Worm (Caenorhabditis elegans) whole organism, L1 larva: ENCODE measurements around the gene F23H12.10.

Experiments
- C04F5.9 ChIP-seq: sonication (generic microtip); optimal IDR thresholded peaks from 2 replicates; lab custom pipeline; 2016; ENCODE audit warnings: missing genetic modification characterization, missing compliant biosample characterization
- aha-1 ChIP-seq: fragments of 150-350 bp; optimal IDR thresholded peaks from 2 replicates; lab custom pipeline; 2014; ENCODE audit warnings: missing biosample characterization, missing genetic modification characterization
- alr-1 ChIP-seq: fragments of 200-800 bp; sonication (Bioruptor generic); optimal IDR thresholded peaks from 2 replicates; lab custom pipeline; 2018; ENCODE audit warnings: borderline replicate concordance, mild to moderate bottlenecking, missing genetic modification characterization, missing compliant biosample characterization
- aly-2 ChIP-seq: fragments of 150-350 bp; optimal IDR thresholded peaks from 2 replicates; lab custom pipeline; 2014; ENCODE audit warnings: missing biosample characterization, missing genetic modification characterization
- ama-1 ChIP-seq: fragments of 150-350 bp; optimal IDR thresholded peaks from 2 replicates; lab custom pipeline; 2014
- blmp-1 ChIP-seq: fragments of 150-350 bp; optimal IDR thresholded peaks from 2 replicates; lab custom pipeline; 2014; ENCODE audit warnings: missing biosample characterization, missing genetic modification characterization
- ceh-63 ChIP-seq: fragments of 200-800 bp; sonication (Bioruptor generic); optimal IDR thresholded peaks from 2 replicates; lab custom pipeline; 2018; ENCODE audit warnings: mild to moderate bottlenecking, missing genetic modification characterization, missing compliant biosample characterization
- ceh-8 ChIP-seq: fragments of 200-800 bp; sonication (Bioruptor generic); optimal IDR thresholded peaks from 2 replicates; lab custom pipeline; 2018; ENCODE audit warnings: mild to moderate bottlenecking, missing genetic modification characterization, moderate library complexity, missing compliant biosample characterization
- ceh-88 ChIP-seq: fragments of 200-800 bp; sonication (Bioruptor generic); IDR thresholded peaks from 2 replicates; pipeline ENCODE4 v1.3.6; 2022; ENCODE audit warnings: missing genetic modification characterization, missing compliant biosample characterization
- ceh-90 ChIP-seq: sonication (generic microtip); optimal IDR thresholded peaks from 2 replicates; lab custom pipeline; 2016; ENCODE audit warnings: missing genetic modification characterization, missing compliant biosample characterization
- ces-1 ChIP-seq: fragments of 150-350 bp; optimal IDR thresholded peaks from 2 replicates; lab custom pipeline; 2014; ENCODE audit warnings: missing biosample characterization, missing genetic modification reagents, missing genetic modification characterization
- dsc-1 ChIP-seq: sonication (generic microtip); optimal IDR thresholded peaks from 2 replicates; lab custom pipeline; 2016; ENCODE audit warnings: mild to moderate bottlenecking, missing genetic modification characterization, missing compliant biosample characterization
- egl-27 ChIP-seq, 2 experiments: fragments of 150-350 bp in 1 of 2; sonication (generic microtip); optimal IDR thresholded peaks; 3 replicates each; lab custom pipeline; 2017 to 2018; ENCODE audit warnings: missing biosample characterization in 2 of 2, missing genetic modification characterization in 2 of 2, missing genetic modification reagents in 2 of 2
- elt-2 ChIP-seq: sonication (generic microtip); optimal IDR thresholded peaks from 2 replicates; lab custom pipeline; 2016; ENCODE audit warnings: missing genetic modification characterization, mild to moderate bottlenecking, inconsistent platforms, missing compliant biosample characterization, missing genetic modification reagents
- ets-5 ChIP-seq: fragments of 200-800 bp; sonication (Bioruptor generic); IDR thresholded peaks from 2 replicates; pipeline ENCODE4 v1.3.6; 2022; ENCODE audit warnings: missing genetic modification characterization, missing compliant biosample characterization
- fkh-8 ChIP-seq: sonication (generic microtip); optimal IDR thresholded peaks from 2 replicates; lab custom pipeline; 2016; ENCODE audit warnings: mild to moderate bottlenecking, missing genetic modification characterization, missing compliant biosample characterization
- fos-1 ChIP-seq: fragments of 150-350 bp; optimal IDR thresholded peaks from 2 replicates; lab custom pipeline; 2014; ENCODE audit warnings: missing biosample characterization, missing genetic modification characterization
- grh-1 ChIP-seq: fragments of 200-800 bp; sonication (Bioruptor generic); IDR thresholded peaks from 2 replicates; pipeline ENCODE4 v1.3.6; 2022; ENCODE audit warnings: missing genetic modification reagents, missing genetic modification characterization, missing compliant biosample characterization
- hlh-4 ChIP-seq: sonication (generic microtip); optimal IDR thresholded peaks from 2 replicates; lab custom pipeline; 2016; ENCODE audit warnings: mild to moderate bottlenecking, missing genetic modification characterization, missing compliant biosample characterization
- hpl-2 ChIP-seq: fragments of 150-350 bp; optimal IDR thresholded peaks from 2 replicates; lab custom pipeline; 2014; ENCODE audit warnings: missing biosample characterization, missing genetic modification reagents, missing genetic modification characterization
- irx-1 ChIP-seq: sonication (generic microtip); optimal IDR thresholded peaks from 2 replicates; lab custom pipeline; 2016; ENCODE audit warnings: missing genetic modification characterization, missing compliant biosample characterization
- jun-1 ChIP-seq: fragments of 150-350 bp; optimal IDR thresholded peaks from 2 replicates; lab custom pipeline; 2014; ENCODE audit warnings: missing biosample characterization, missing genetic modification reagents, missing genetic modification characterization
- lin-15B ChIP-seq: fragments of 150-350 bp; sonication (generic microtip); optimal IDR thresholded peaks from 3 replicates; lab custom pipeline; 2014; ENCODE audit warnings: missing biosample characterization, missing genetic modification characterization
- lin-35 ChIP-seq, 2 experiments: fragments of 150-350 bp; optimal IDR thresholded peaks; 2 replicates each; lab custom pipeline; 2014; ENCODE audit warnings: missing biosample characterization in 2 of 2, missing genetic modification characterization in 2 of 2, missing genetic modification reagents in 2 of 2
- lin-39 ChIP-seq: fragments of 150-350 bp; optimal IDR thresholded peaks from 2 replicates; lab custom pipeline; 2014; ENCODE audit warnings: missing biosample characterization, missing genetic modification reagents, missing genetic modification characterization
- lir-3 ChIP-seq: sonication (generic microtip); optimal IDR thresholded peaks from 2 replicates; lab custom pipeline; 2016; ENCODE audit warnings: mild to moderate bottlenecking, missing genetic modification characterization, moderate library complexity, missing compliant biosample characterization; ENCODE audit not compliant: poor library complexity
- mab-9 ChIP-seq: fragments of 200-800 bp; sonication (Bioruptor generic); IDR thresholded peaks from 2 replicates; pipeline ENCODE4 v1.3.6; 2022; ENCODE audit warnings: missing genetic modification reagents, missing genetic modification characterization, missing compliant biosample characterization
- nhr-12 ChIP-seq: sonication (generic microtip); optimal IDR thresholded peaks from 2 replicates; lab custom pipeline; 2017; ENCODE audit warnings: missing biosample characterization, missing genetic modification characterization
- nhr-237 ChIP-seq: fragments of 150-350 bp; optimal IDR thresholded peaks from 2 replicates; lab custom pipeline; 2014; ENCODE audit warnings: missing biosample characterization, missing genetic modification characterization
- nhr-77 ChIP-seq: fragments of 150-350 bp; optimal IDR thresholded peaks from 2 replicates; lab custom pipeline; 2014; ENCODE audit warnings: missing biosample characterization, missing genetic modification characterization
- nhr-84 ChIP-seq: sonication (generic microtip); optimal IDR thresholded peaks from 2 replicates; lab custom pipeline; 2017; ENCODE audit warnings: missing biosample characterization, missing genetic modification characterization
- pax-3 ChIP-seq: fragments of 200-800 bp; sonication (Bioruptor generic); optimal IDR thresholded peaks from 2 replicates; lab custom pipeline; 2018; ENCODE audit warnings: mild to moderate bottlenecking, missing genetic modification characterization, moderate library complexity, missing compliant biosample characterization
- pqm-1 ChIP-seq: sonication (generic microtip); optimal IDR thresholded peaks from 3 replicates; lab custom pipeline; 2017; ENCODE audit warnings: missing biosample characterization, missing genetic modification characterization
- rnt-1 ChIP-seq: sonication (generic microtip); optimal IDR thresholded peaks from 2 replicates; lab custom pipeline; 2016; ENCODE audit warnings: mild to moderate bottlenecking, missing genetic modification characterization, moderate library complexity, missing compliant biosample characterization
- skn-1 ChIP-seq: fragments of 150-350 bp; optimal IDR thresholded peaks from 2 replicates; lab custom pipeline; 2014; ENCODE audit warnings: missing biosample characterization, missing genetic modification characterization
- sox-4 ChIP-seq: sonication (generic microtip); optimal IDR thresholded peaks from 2 replicates; lab custom pipeline; 2016; ENCODE audit warnings: missing genetic modification characterization, missing compliant biosample characterization
- sptf-1 ChIP-seq: fragments of 150-350 bp; optimal IDR thresholded peaks from 2 replicates; lab custom pipeline; 2014; ENCODE audit warnings: missing biosample characterization, missing genetic modification characterization
- swsn-7 ChIP-seq: sonication (generic microtip); optimal IDR thresholded peaks from 2 replicates; lab custom pipeline; 2016; ENCODE audit warnings: missing genetic modification characterization, missing compliant biosample characterization
- tlp-1 ChIP-seq: fragments of 150-350 bp; optimal IDR thresholded peaks from 2 replicates; lab custom pipeline; 2014; ENCODE audit warnings: missing biosample characterization, missing genetic modification characterization
- unc-130 ChIP-seq: fragments of 150-350 bp; optimal IDR thresholded peaks from 2 replicates; lab custom pipeline; 2017; ENCODE audit warnings: missing biosample characterization, missing genetic modification characterization, inconsistent platforms
- unc-30 ChIP-seq: sonication (generic microtip); optimal IDR thresholded peaks from 2 replicates; lab custom pipeline; 2017; ENCODE audit warnings: missing biosample characterization, missing genetic modification characterization
- unc-62 ChIP-seq: fragments of 150-350 bp; optimal IDR thresholded peaks from 2 replicates; lab custom pipeline; 2014; ENCODE audit warnings: missing biosample characterization, missing genetic modification reagents, missing genetic modification characterization
- unc-98 ChIP-seq: fragments of 200-800 bp; sonication (Bioruptor generic); IDR thresholded peaks from 2 replicates; pipeline ENCODE4 v1.3.6; 2022; ENCODE audit warnings: missing genetic modification characterization, missing compliant biosample characterization
- zag-1 ChIP-seq: fragments of 150-350 bp; optimal IDR thresholded peaks from 2 replicates; lab custom pipeline; 2014; ENCODE audit warnings: missing biosample characterization, missing genetic modification characterization
- ztf-11 ChIP-seq, 2 experiments: sonication (generic microtip); optimal IDR thresholded peaks; 2 replicates each; lab custom pipeline; 2016 to 2017; ENCODE audit warnings: missing genetic modification characterization in 2 of 2, missing biosample characterization in 1 of 2, missing compliant biosample characterization in 1 of 2

F23H12.10 gene

DNA sequence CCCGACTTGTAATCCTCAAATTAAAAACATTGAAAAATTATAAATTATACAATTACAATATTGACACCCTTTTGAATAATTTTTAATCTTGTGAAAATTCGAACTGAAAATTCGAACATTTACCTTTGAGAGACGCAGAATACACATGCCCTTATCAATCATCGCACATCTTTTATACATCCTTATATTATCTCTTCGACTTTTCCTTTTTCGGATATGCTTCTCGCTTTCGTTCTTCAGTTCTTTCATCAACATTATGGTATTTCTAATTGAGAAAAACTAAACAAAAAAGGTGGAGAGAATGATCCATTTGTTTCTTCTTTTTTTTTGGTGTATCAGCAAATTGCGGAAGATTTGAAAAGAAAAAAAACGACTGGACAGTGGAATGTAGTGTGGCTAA, 24.7 kb downstream of the F23H12.10 start:
- TF ChIP-seq ceh-8 (GFP tag; lab: Kevin White, UChicago) (no peak), blmp-1 (tag; lab: Kevin White, UChicago) (peak; percentile 96), aha-1 (no peak), irx-1 (tag; lab: Kevin White, UChicago) (no peak), mab-9 (GFP tag; lab: Robert Waterston, UW) (no peak)

DNA sequence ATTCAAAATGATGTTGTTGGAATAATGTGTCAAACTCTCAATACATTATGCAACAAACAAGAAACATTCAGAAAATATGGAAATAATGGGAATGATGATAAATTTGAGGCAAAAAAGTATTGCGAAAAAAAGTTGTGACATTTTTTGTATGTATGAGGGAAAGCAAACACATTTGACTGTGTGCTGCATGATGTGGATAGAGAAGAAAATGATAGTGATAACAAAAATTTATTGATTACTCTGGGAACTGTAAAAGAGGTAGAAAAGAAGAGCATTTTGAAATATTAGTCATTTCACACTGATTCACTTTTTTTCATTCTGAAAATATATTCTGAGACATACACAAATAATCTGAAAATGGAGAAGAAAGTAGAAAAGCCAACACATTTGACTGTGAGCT, 26.2 kb downstream of the F23H12.10 start:
- TF ChIP-seq lin-35 (GFP tag; optimal IDR thresholded peaks at IDR 0.05; lab: Kevin White, UChicago) = peak in 1 of 2 experiments; percentile 6
- TF ChIP-seq elt-2 (tag; lab: Kevin White, UChicago) = peak; percentile 26
- no peak for TF ChIP-seq nhr-77 (tag; lab: Kevin White, UChicago)
- TF ChIP-seq unc-130 (tag; lab: Kevin White, UChicago) = no peak
- TF ChIP-seq ceh-88 (GFP tag; lab: Robert Waterston, UW) = no peak
- TF ChIP-seq jun-1 (tag; lab: Kevin White, UChicago) = no peak
- TF ChIP-seq skn-1 (tag; lab: Kevin White, UChicago) = no peak

DNA sequence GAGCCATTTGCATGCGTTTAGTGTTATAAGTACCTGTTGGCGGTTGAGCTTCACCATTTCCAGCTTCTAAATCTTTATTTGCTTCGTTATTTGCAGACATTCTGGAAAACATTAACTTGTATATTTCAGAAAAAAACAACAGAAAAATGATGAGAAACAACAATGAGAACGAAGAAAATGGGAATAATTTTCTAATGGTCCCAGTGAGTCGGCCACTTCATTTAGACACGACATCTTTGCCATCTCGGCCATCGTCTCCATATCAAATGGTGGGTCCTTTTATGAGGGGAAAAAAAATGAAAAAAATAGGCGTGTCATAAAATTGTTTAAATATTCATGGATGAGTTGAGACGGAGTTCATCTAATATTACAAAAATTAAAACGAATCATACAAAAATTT, 28.3 kb downstream of the F23H12.10 start, which contains the start of gene snb-2:
snb-2 (minus strand) TSS at position 101 of the 400 bp plus-strand sequence.
- TF ChIP-seq pqm-1 (no peak), grh-1 (GFP tag; lab: Robert Waterston, UW) (no peak), egl-27 (tag; optimal IDR thresholded peaks at IDR 0.05; lab: Kevin White, UChicago) (no peak), ztf-11 (tag; optimal IDR thresholded peaks at IDR 0.05; lab: Kevin White, UChicago) (no peak), sptf-1 (tag; lab: Kevin White, UChicago) (no peak), rnt-1 (tag; lab: Kevin White, UChicago) (no peak), unc-98 (no peak), swsn-7 (no peak), nhr-84 (tag; lab: Kevin White, UChicago) (no peak), hlh-4 (no peak), fkh-8 (tag; lab: Kevin White, UChicago) (no peak), zag-1 (tag; lab: Kevin White, UChicago) (no peak), pax-3 (tag; lab: Kevin White, UChicago) (no peak), ceh-8 (GFP tag; lab: Kevin White, UChicago) (no peak)
- TF ChIP-seq, all 84 proteins: peak for 0

DNA sequence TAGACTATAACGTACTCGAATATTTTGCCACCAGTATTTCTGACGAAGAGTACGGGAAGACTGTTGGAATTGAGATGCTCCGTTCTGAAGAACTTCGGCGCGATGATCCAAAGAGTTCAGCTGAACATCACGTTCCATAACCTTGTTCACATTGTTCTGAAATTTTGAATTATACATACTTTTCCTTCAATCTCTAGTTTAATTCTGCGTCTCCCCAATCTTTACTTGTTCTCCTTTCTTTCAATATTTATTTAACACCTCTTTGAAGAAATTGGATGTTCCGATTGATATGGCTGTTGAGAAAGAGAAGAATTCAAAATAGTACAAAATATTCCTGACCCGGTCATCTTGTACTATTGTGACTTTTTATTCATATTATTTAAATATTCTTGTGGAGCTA, 29.2 kb downstream of the F23H12.10 start, which contains the start of gene F23H12.3:
F23H12.3 (plus strand) TSS at position 301 of the 400 bp plus-strand sequence.
- TF ChIP-seq nhr-12 (tag; lab: Kevin White, UChicago) = no peak
- no peak for TF ChIP-seq egl-27 (tag; optimal IDR thresholded peaks at IDR 0.05; lab: Kevin White, UChicago)
- no peak for TF ChIP-seq hpl-2
- no peak for TF ChIP-seq ceh-8 (GFP tag; lab: Kevin White, UChicago)
- no peak for TF ChIP-seq elt-2 (tag; lab: Kevin White, UChicago)
- no peak for TF ChIP-seq dsc-1 (tag; lab: Kevin White, UChicago)
- no peak for TF ChIP-seq ama-1
- TF ChIP-seq ceh-63 (GFP tag; lab: Kevin White, UChicago) = no peak
- no peak for TF ChIP-seq unc-98
- TF ChIP-seq ces-1 (GFP tag; lab: Kevin White, UChicago) = no peak
- TF ChIP-seq lir-3 (tag; lab: Kevin White, UChicago) = no peak
- TF ChIP-seq, all 84 proteins: peak for 0

DNA sequence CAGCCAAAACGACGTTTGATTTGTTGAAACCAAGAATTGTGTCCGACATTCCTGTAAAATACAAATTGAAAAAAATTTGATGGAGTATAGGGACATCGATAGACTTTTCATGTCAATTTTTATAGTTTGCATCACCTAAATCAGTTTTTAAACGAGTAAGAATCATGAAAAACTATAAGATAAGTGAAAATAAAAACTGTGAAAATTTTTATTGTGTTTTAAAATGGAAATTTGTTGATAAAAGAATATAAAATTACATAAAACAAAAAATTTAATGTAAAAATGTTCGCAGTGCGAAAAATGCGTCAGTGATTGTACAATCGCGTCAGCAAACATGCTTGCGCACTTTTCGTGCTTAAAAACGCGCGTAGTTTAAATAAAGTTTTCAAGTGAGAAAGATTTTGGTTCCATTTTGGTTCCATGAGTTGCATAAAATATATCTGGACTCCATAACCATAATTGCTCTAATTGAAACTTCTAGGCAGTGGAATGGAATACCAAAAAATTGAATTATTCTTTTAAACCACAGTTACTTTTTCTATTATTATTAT, 30.6 kb downstream of the F23H12.10 start, which contains the start of gene tomm-20:
tomm-20 (minus strand) TSS at position 51 of the 551 bp plus-strand sequence.
- no peak for TF ChIP-seq unc-30 (tag; lab: Kevin White, UChicago)
- TF ChIP-seq lir-3 (tag; lab: Kevin White, UChicago) = peak; percentile 79
- TF ChIP-seq unc-62 (GFP tag; lab: Kevin White, UChicago) = no peak
- TF ChIP-seq C04F5.9 (tag; lab: Kevin White, UChicago) = peak; percentile 62
- no peak for TF ChIP-seq ets-5 (GFP tag; lab: Robert Waterston, UW)
- TF ChIP-seq egl-27 (tag; optimal IDR thresholded peaks at IDR 0.05; lab: Kevin White, UChicago) = no peak
- no peak for TF ChIP-seq tlp-1 (tag; lab: Kevin White, UChicago)
- TF ChIP-seq pqm-1 = no peak
- TF ChIP-seq lin-39 (tag; lab: Kevin White, UChicago) = peak; percentile 95
- peak; percentile 74 for TF ChIP-seq nhr-237 (tag; lab: Kevin White, UChicago)
- peak; percentile 40 for TF ChIP-seq ceh-90 (tag; lab: Kevin White, UChicago)
- peak; percentile 83 for TF ChIP-seq sox-4 (tag; lab: Kevin White, UChicago)
- TF ChIP-seq mab-9 (GFP tag; lab: Robert Waterston, UW) = peak; percentile 89
- no peak for TF ChIP-seq ceh-63 (GFP tag; lab: Kevin White, UChicago)
- peak; percentile 88 for TF ChIP-seq aly-2 (tag; lab: Kevin White, UChicago)
- TF ChIP-seq skn-1 (tag; lab: Kevin White, UChicago) = peak; percentile 90
- TF ChIP-seq lin-15B (tag; lab: Kevin White, UChicago) = peak; percentile 84
- peak; percentile 88 for TF ChIP-seq fos-1 (tag; lab: Kevin White, UChicago)
- no peak for TF ChIP-seq alr-1 (tag; lab: Kevin White, UChicago)
- TF ChIP-seq unc-130 (tag; lab: Kevin White, UChicago) = peak; percentile 93
